Fruit fly (Drosophila melanogaster) whole organism, prepupa: Measurements from ENCODE around the gene Pif1B.

Experiments used
- CG34406 ChIP-seq: fragments of 200-800 bp; sonication (Bioruptor generic); optimal IDR thresholded peaks from 3 replicates; lab custom pipeline; 2016; ENCODE audit warnings: missing biosample characterization, missing genetic modification characterization
- CG6792 ChIP-seq: fragments of 200-800 bp; sonication (Bioruptor generic); optimal IDR thresholded peaks from 3 replicates; lab custom pipeline; 2016; ENCODE audit warnings: missing biosample characterization, missing genetic modification characterization
- Ets21C ChIP-seq: fragments of 200-800 bp; sonication (Bioruptor generic); optimal IDR thresholded peaks from 3 replicates; lab custom pipeline; 2016; ENCODE audit warnings: missing biosample characterization, missing genetic modification characterization
- Ets96B ChIP-seq: fragments of 200-800 bp; optimal IDR thresholded peaks from 2 replicates; lab custom pipeline; 2019; ENCODE audit warnings: missing biosample characterization, mild to moderate bottlenecking, missing genetic modification characterization, moderate library complexity
- Hr39 ChIP-seq: fragments of 200-800 bp; sonication (Bioruptor generic); optimal IDR thresholded peaks from 2 replicates; lab custom pipeline; 2016; ENCODE audit warnings: missing biosample characterization, missing genetic modification characterization
- Hr4 ChIP-seq: fragments of 200-800 bp; sonication (Bioruptor generic); optimal IDR thresholded peaks from 3 replicates; lab custom pipeline; 2016; ENCODE audit warnings: missing biosample characterization, missing genetic modification characterization
- OdsH ChIP-seq: fragments of 200-800 bp; sonication (Bioruptor generic); optimal IDR thresholded peaks from 3 replicates; lab custom pipeline; 2016; ENCODE audit warnings: missing biosample characterization, missing genetic modification characterization
- Sox15 ChIP-seq: fragments of 200-800 bp; sonication (Bioruptor generic); optimal IDR thresholded peaks from 3 replicates; lab custom pipeline; 2016; ENCODE audit warnings: missing biosample characterization, missing genetic modification characterization
- acj6 ChIP-seq: fragments of 200-800 bp; sonication (Bioruptor generic); optimal IDR thresholded peaks from 3 replicates; lab custom pipeline; 2016; ENCODE audit warnings: missing biosample characterization, missing genetic modification characterization
- salr ChIP-seq, 2 experiments: fragments of 200-800 bp; sonication (Bioruptor generic); optimal IDR thresholded peaks; 3 replicates each; lab custom pipeline; 2016 to 2018; ENCODE audit warnings: missing biosample characterization in 2 of 2, missing genetic modification characterization in 2 of 2, mild to moderate bottlenecking in 1 of 2
- spab ChIP-seq: fragments of 200-800 bp; sonication (Bioruptor generic); optimal IDR thresholded peaks from 2 replicates; lab custom pipeline; 2017; ENCODE audit warnings: missing biosample characterization, mild to moderate bottlenecking, missing genetic modification characterization, missing genetic modification reagents
- vri ChIP-seq: fragments of 200-800 bp; sonication (Bioruptor generic); optimal IDR thresholded peaks from 3 replicates; lab custom pipeline; 2016; ENCODE audit warnings: missing biosample characterization, mild to moderate bottlenecking, missing genetic modification characterization

DNA sequence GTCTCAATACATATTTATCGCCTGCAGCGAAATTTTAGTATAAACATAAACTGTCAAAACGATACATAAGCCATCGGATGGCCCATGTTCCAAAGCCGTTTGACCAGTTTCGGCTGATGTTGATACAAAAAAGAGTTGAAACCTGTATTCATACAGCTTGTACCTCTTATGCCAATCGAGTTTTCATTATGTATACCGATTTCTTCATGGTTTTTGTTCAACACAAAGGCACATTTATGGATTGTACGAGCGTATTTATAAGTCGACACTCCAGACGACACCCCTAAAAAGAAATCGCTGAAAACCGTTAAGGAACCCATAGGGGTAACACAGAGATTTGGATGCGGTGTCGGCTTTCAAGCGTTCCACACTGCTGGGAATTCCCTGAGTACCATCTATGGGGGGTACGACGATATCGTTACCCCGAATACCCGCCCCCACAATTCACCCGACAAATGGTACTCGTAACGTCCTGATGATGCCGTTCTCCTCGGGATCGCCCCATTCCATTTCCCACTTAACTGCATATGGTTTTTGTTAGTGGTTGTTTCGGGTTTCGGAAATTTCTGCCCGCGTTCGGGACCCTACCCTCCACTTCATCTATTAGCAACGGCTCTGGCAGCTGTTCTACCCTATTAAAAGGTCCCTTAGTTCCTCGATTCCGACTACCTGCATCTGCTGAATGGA lies 7.0 kb upstream of the Pif1B start:
- TF ChIP-seq Sox15 (no peak), CG6792 (GFP tag; lab: Kevin White, UChicago) (no peak), CG34406 (no peak), Hr39 (no peak), spab (no peak), Ets21C (GFP tag; lab: Kevin White, UChicago) (no peak), Hr4 (GFP tag; lab: Kevin White, UChicago) (peak; percentile 20), salr (GFP tag; optimal IDR thresholded peaks at IDR 0.05; lab: Kevin White, UChicago) (no peak), OdsH (GFP tag; lab: Kevin White, UChicago) (no peak), acj6 (GFP tag; lab: Kevin White, UChicago) (no peak), Ets96B (tag; lab: Kevin White, UChicago) (no peak), vri (peak; percentile 7)
